Fruit fly (Drosophila melanogaster) whole organism, pupa: ENCODE measurements around the gene qm.

ENCODE experiments used
- CG10348 ChIP-seq: fragments of 200-800 bp; sonication (Bioruptor generic); IDR thresholded peaks from 2 replicates; pipeline ENCODE4 v1.3.6; 2022; ENCODE audit warnings: missing biosample characterization, missing genetic modification characterization
- CG12605 ChIP-seq: fragments of 200-800 bp; sonication (Bioruptor generic); IDR thresholded peaks from 2 replicates; pipeline ENCODE4 v1.3.6; 2022; ENCODE audit warnings: missing biosample characterization, missing genetic modification characterization
- CG13204 ChIP-seq: fragments of 200-800 bp; sonication (Bioruptor generic); optimal IDR thresholded peaks from 2 replicates; lab custom pipeline; 2018; ENCODE audit warnings: missing biosample characterization, mild to moderate bottlenecking, missing genetic modification characterization, moderate library complexity
- CG14655 ChIP-seq: fragments of 200-800 bp; sonication (Bioruptor generic); optimal IDR thresholded peaks from 3 replicates; lab custom pipeline; 2017; ENCODE audit warnings: mild to moderate bottlenecking, missing biosample characterization, missing genetic modification reagents, missing genetic modification characterization
- CG15710 ChIP-seq: fragments of 200-800 bp; sonication (Bioruptor generic); optimal IDR thresholded peaks from 2 replicates; lab custom pipeline; 2018; ENCODE audit warnings: missing biosample characterization, mild to moderate bottlenecking, missing genetic modification characterization, moderate library complexity
- CG17806 ChIP-seq: fragments of 200-800 bp; sonication (Bioruptor generic); optimal IDR thresholded peaks from 2 replicates; lab custom pipeline; 2018; ENCODE audit warnings: missing biosample characterization, mild to moderate bottlenecking, missing genetic modification characterization, moderate library complexity
- CG32121 ChIP-seq: fragments of 200-800 bp; sonication (Bioruptor generic); IDR thresholded peaks from 2 replicates; pipeline ENCODE4 v1.3.6; 2022; ENCODE audit warnings: missing biosample characterization, missing genetic modification characterization
- CG34367 ChIP-seq: fragments of 200-800 bp; sonication (Bioruptor generic); optimal IDR thresholded peaks from 2 replicates; lab custom pipeline; 2018; ENCODE audit warnings: missing biosample characterization, mild to moderate bottlenecking, missing genetic modification characterization
- CG4496 ChIP-seq: fragments of 200-800 bp; sonication (Bioruptor generic); IDR thresholded peaks from 3 replicates; pipeline ENCODE4 v1.3.6; 2022; ENCODE audit warnings: missing biosample characterization, missing genetic modification characterization
- CG8159 ChIP-seq: fragments of 200-800 bp; sonication (Bioruptor generic); optimal IDR thresholded peaks from 3 replicates; lab custom pipeline; 2018; ENCODE audit warnings: missing biosample characterization, mild to moderate bottlenecking, missing genetic modification characterization, moderate library complexity
- CG8301 ChIP-seq: fragments of 200-800 bp; sonication (Bioruptor generic); optimal IDR thresholded peaks from 2 replicates; lab custom pipeline; 2018; ENCODE audit warnings: missing biosample characterization, mild to moderate bottlenecking, missing genetic modification characterization
- CG9948 ChIP-seq: fragments of 200-800 bp; sonication (Bioruptor generic); optimal IDR thresholded peaks from 2 replicates; lab custom pipeline; 2018; ENCODE audit warnings: missing biosample characterization, mild to moderate bottlenecking, missing genetic modification characterization, moderate library complexity
- D1 ChIP-seq: fragments of 200-800 bp; sonication (Bioruptor generic); optimal IDR thresholded peaks from 2 replicates; lab custom pipeline; 2018; ENCODE audit warnings: missing biosample characterization, mild to moderate bottlenecking, missing genetic modification characterization, moderate library complexity
- EcR ChIP-seq: fragments of 200-800 bp; sonication (Bioruptor generic); optimal IDR thresholded peaks from 3 replicates; lab custom pipeline; 2019; ENCODE audit warnings: missing biosample characterization, missing genetic modification characterization, mild to moderate bottlenecking, moderate library complexity, missing genetic modification reagents
- Ets98B ChIP-seq: fragments of 200-800 bp; sonication (Bioruptor generic); IDR thresholded peaks from 2 replicates; pipeline ENCODE4 v1.3.6; 2022; ENCODE audit warnings: missing biosample characterization, missing genetic modification characterization
- Pif1A ChIP-seq: fragments of 200-800 bp; sonication (Bioruptor generic); optimal IDR thresholded peaks from 3 replicates; lab custom pipeline; 2016; ENCODE audit warnings: missing biosample characterization, missing genetic modification characterization
- Pif1B ChIP-seq: fragments of 200-800 bp; sonication (Bioruptor generic); optimal IDR thresholded peaks from 3 replicates; lab custom pipeline; 2016; ENCODE audit warnings: missing biosample characterization, missing genetic modification characterization
- Snoo ChIP-seq: fragments of 200-800 bp; sonication (Bioruptor generic); optimal IDR thresholded peaks from 3 replicates; lab custom pipeline; 2017; ENCODE audit warnings: missing biosample characterization, mild to moderate bottlenecking, missing genetic modification characterization, inconsistent platforms
- fd96Ca ChIP-seq: fragments of 200-800 bp; sonication (Bioruptor generic); IDR thresholded peaks from 3 replicates; pipeline ENCODE4 v1.3.6; 2022; ENCODE audit warnings: missing biosample characterization, missing genetic modification characterization
- gl ChIP-seq: fragments of 200-800 bp; sonication (Bioruptor generic); optimal IDR thresholded peaks from 2 replicates; lab custom pipeline; 2018; ENCODE audit warnings: missing biosample characterization, mild to moderate bottlenecking, missing genetic modification characterization
- rn ChIP-seq: fragments of 200-800 bp; sonication (Bioruptor generic); IDR thresholded peaks from 2 replicates; pipeline ENCODE4 v1.3.6; 2022; ENCODE audit warnings: missing biosample characterization, missing genetic modification characterization

The qm gene

dm6 chr3L:7326676-7327075, 21.4 kb upstream of the qm start:
- peak; percentile 53 for TF ChIP-seq EcR (GFP tag; lab: Kevin White, UChicago)
- TF ChIP-seq CG17806 (tag; lab: Kevin White, UChicago), result no peak

- peak; percentile 57 for TF ChIP-seq Ets98B (GFP tag; lab: Robert Waterston, UW)
- peak; percentile 80 for TF ChIP-seq CG9948 (tag; lab: Kevin White, UChicago)
- TF ChIP-seq CG15710 (tag; lab: Kevin White, UChicago), result peak; percentile 90
- TF ChIP-seq CG13204 (GFP tag; lab: Kevin White, UChicago), result no peak
- TF ChIP-seq rn (GFP tag; lab: Robert Waterston, UW), result no peak
- peak; percentile 51; the same call in 1 of the 2 replicates for TF ChIP-seq CG12605 (GFP tag; lab: Robert Waterston, UW)
- peak; percentile 79 for TF ChIP-seq CG32121 (GFP tag; lab: Robert Waterston, UW)
- no peak for TF ChIP-seq gl (tag; lab: Kevin White, UChicago)
- no peak for TF ChIP-seq Pif1B (GFP tag; lab: Kevin White, UChicago)
- peak; percentile 83 for TF ChIP-seq CG17806 (tag; lab: Kevin White, UChicago)
- TF ChIP-seq fd96Ca (GFP tag; lab: Robert Waterston, UW), result peak; percentile 23; the same call in 1 of the 3 replicates
- TF ChIP-seq Pif1A (GFP tag; lab: Kevin White, UChicago), result no peak
- peak; percentile 82 for TF ChIP-seq Snoo (tag; lab: Kevin White, UChicago)
- no peak for TF ChIP-seq CG14655 (GFP tag; lab: Kevin White, UChicago)
- TF ChIP-seq CG34367 (tag; lab: Kevin White, UChicago), result peak; percentile 73
- TF ChIP-seq CG4496 (GFP tag; lab: Robert Waterston, UW), result peak; percentile 82
- TF ChIP-seq CG8159 (tag; lab: Kevin White, UChicago), result peak; percentile 89
- no peak for TF ChIP-seq CG8301 (tag; lab: Kevin White, UChicago)
- TF ChIP-seq D1, result no peak
- TF ChIP-seq EcR (GFP tag; lab: Kevin White, UChicago), result peak; percentile 70
- TF ChIP-seq CG10348 (GFP tag; lab: Robert Waterston, UW), result no peak
These were observed 19.4 kb upstream of the qm start, which contains the start of the genes mrva, CG42307 and mus312 for dm6 chr3L:7328567-7329253. TSS of gene mrva (minus strand) at chr3L:7328842. TSS of gene CG42307 (plus strand) at chr3L:7329132. TSS of gene mus312 (plus strand) at chr3L:7329132.

dm6 chr3L:7334990-7335389, 13.1 kb upstream of the qm start, which contains the start of the genes wrm1 and wrm2:
TSS of gene wrm1 (minus strand) at chr3L:7335226.
TSS of gene wrm2 (minus strand) at chr3L:7335226.
- TF ChIP-seq CG4496 (GFP tag; lab: Robert Waterston, UW) (0 out of 3 replicates have a peak, but pooled peaks have one; percentile 16), Pif1B (GFP tag; lab: Kevin White, UChicago) (no peak)

- no peak for TF ChIP-seq fd96Ca (GFP tag; lab: Robert Waterston, UW)
- no peak for TF ChIP-seq CG14655 (GFP tag; lab: Kevin White, UChicago)
- no peak for TF ChIP-seq CG15710 (tag; lab: Kevin White, UChicago)
- TF ChIP-seq Ets98B (GFP tag; lab: Robert Waterston, UW), result no peak
- TF ChIP-seq CG13204 (GFP tag; lab: Kevin White, UChicago), result no peak
- TF ChIP-seq CG8301 (tag; lab: Kevin White, UChicago), result no peak
- TF ChIP-seq EcR (GFP tag; lab: Kevin White, UChicago), result no peak
- TF ChIP-seq CG12605 (GFP tag; lab: Robert Waterston, UW), result no peak
- no peak for TF ChIP-seq CG17806 (tag; lab: Kevin White, UChicago)
- TF ChIP-seq CG34367 (tag; lab: Kevin White, UChicago), result no peak
- no peak for TF ChIP-seq Snoo (tag; lab: Kevin White, UChicago)
- TF ChIP-seq rn (GFP tag; lab: Robert Waterston, UW), result no peak
- no peak for TF ChIP-seq Pif1A (GFP tag; lab: Kevin White, UChicago)
These were observed 9.3 kb upstream of the qm start for dm6 chr3L:7338786-7339185.

DNA sequence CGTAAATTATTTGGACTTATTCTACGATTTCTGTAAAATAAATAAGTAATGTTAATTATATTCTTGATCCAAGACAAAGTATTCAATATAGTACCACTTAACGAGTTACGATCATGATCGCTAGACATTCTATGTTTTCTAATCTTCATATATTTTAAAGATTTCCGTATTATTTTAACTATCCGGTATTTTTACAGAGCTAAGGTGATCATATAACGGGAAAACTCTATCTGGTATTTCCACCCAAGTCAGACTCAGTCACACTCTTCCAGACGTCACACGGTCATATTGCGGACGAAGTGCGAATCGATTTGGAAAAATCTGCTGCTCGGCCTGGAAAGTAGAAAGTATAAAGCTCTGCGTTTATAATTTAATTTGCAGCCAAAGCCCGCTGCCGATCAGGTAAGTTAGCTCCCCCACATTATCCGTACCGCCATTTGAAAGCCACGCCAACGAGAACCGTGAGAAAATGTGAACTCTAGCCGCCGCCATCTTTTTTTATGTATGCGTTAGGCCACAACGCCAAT, 8.8 kb upstream of the qm start, which contains the start of the genes lark and eco:
TSS of gene lark (plus strand) at position 51 of the 527 bp plus-strand sequence.
TSS of gene eco (minus strand) at position 125 of the 527 bp plus-strand sequence.
- TF ChIP-seq CG32121 (GFP tag; lab: Robert Waterston, UW) (no peak), CG17806 (tag; lab: Kevin White, UChicago) (no peak), Snoo (tag; lab: Kevin White, UChicago) (no peak), EcR (GFP tag; lab: Kevin White, UChicago) (peak; percentile 18), CG8159 (tag; lab: Kevin White, UChicago) (no peak), CG13204 (GFP tag; lab: Kevin White, UChicago) (no peak), CG34367 (tag; lab: Kevin White, UChicago) (peak; percentile 14), CG8301 (tag; lab: Kevin White, UChicago) (no peak), CG15710 (tag; lab: Kevin White, UChicago) (no peak), CG4496 (GFP tag; lab: Robert Waterston, UW) (0 out of 3 replicates have a peak, but pooled peaks have one; percentile 9), Pif1A (GFP tag; lab: Kevin White, UChicago) (no peak), fd96Ca (GFP tag; lab: Robert Waterston, UW) (no peak), CG14655 (GFP tag; lab: Kevin White, UChicago) (no peak), Ets98B (GFP tag; lab: Robert Waterston, UW) (no peak), D1 (no peak), gl (tag; lab: Kevin White, UChicago) (peak; percentile 28)
- TF ChIP-seq, all 21 proteins: peak for 4
